Fruit fly (Drosophila melanogaster) whole organism, embryonic: Measurements from ENCODE around the gene Rtnl1.

ENCODE experiments used
- Bgb ChIP-seq: fragments of 200-800 bp; sonication (Bioruptor generic); IDR thresholded peaks from 2 replicates; pipeline ENCODE4 v1.3.6; 2022; ENCODE audit warnings: missing biosample characterization, missing genetic modification characterization; ENCODE audit not compliant: partially characterized antibody
- CG10462 ChIP-seq: fragments of 200-800 bp; sonication (Bioruptor generic); optimal IDR thresholded peaks from 2 replicates; lab custom pipeline; 2016; ENCODE audit warnings: missing biosample characterization, missing genetic modification characterization
- CG10979 ChIP-seq: fragments of 200-800 bp; sonication (Bioruptor generic); optimal IDR thresholded peaks from 2 replicates; lab custom pipeline; 2018; ENCODE audit warnings: missing biosample characterization, mild to moderate bottlenecking, missing genetic modification characterization, moderate library complexity
- CG12659 ChIP-seq: fragments of 200-800 bp; sonication (Bioruptor generic); optimal IDR thresholded peaks from 3 replicates; lab custom pipeline; 2017; ENCODE audit warnings: mild to moderate bottlenecking, missing biosample characterization, missing genetic modification reagents, missing genetic modification characterization
- CG13424 ChIP-seq: fragments of 200-800 bp; sonication (Bioruptor generic); optimal IDR thresholded peaks from 2 replicates; lab custom pipeline; 2019; ENCODE audit warnings: missing biosample characterization, mild to moderate bottlenecking, missing genetic modification characterization, moderate library complexity
- CG13624 ChIP-seq: fragments of 200-800 bp; sonication (Bioruptor generic); optimal IDR thresholded peaks from 2 replicates; lab custom pipeline; 2016; ENCODE audit warnings: missing biosample characterization, missing genetic modification characterization
- CG14667 ChIP-seq: fragments of 200-800 bp; sonication (Bioruptor generic); IDR thresholded peaks from 2 replicates; pipeline ENCODE4 v1.3.6; 2022; ENCODE audit warnings: missing biosample characterization, missing genetic modification characterization
- CG14965 ChIP-seq: fragments of 200-800 bp; sonication (Bioruptor generic); optimal IDR thresholded peaks from 2 replicates; lab custom pipeline; 2016; ENCODE audit warnings: missing biosample characterization, missing genetic modification characterization, borderline replicate concordance
- CG17385 ChIP-seq: fragments of 200-800 bp; sonication (Bioruptor generic); optimal IDR thresholded peaks from 3 replicates; lab custom pipeline; 2018; ENCODE audit warnings: missing biosample characterization, mild to moderate bottlenecking, missing genetic modification characterization
- CG18764 ChIP-seq: fragments of 200-800 bp; sonication (Bioruptor generic); optimal IDR thresholded peaks from 3 replicates; lab custom pipeline; 2016; ENCODE audit warnings: missing biosample characterization, missing genetic modification characterization
- CG2120 ChIP-seq: fragments of 200-800 bp; sonication (Bioruptor generic); optimal IDR thresholded peaks from 3 replicates; lab custom pipeline; 2016; ENCODE audit warnings: missing biosample characterization, missing genetic modification characterization
- CG2875 ChIP-seq: fragments of 200-800 bp; sonication (Bioruptor generic); optimal IDR thresholded peaks from 2 replicates; lab custom pipeline; 2017; ENCODE audit warnings: missing biosample characterization, mild to moderate bottlenecking, missing genetic modification characterization, missing genetic modification reagents
- CG30020 ChIP-seq: fragments of 200-800 bp; optimal IDR thresholded peaks from 2 replicates; lab custom pipeline; 2019; ENCODE audit warnings: missing biosample characterization, mild to moderate bottlenecking, missing genetic modification characterization, moderate library complexity
- CG3065 ChIP-seq: fragments of 200-800 bp; sonication (Bioruptor generic); optimal IDR thresholded peaks from 2 replicates; lab custom pipeline; 2016; ENCODE audit warnings: missing biosample characterization, missing genetic modification characterization
- CG31365 ChIP-seq: fragments of 200-800 bp; sonication (Bioruptor generic); optimal IDR thresholded peaks from 2 replicates; lab custom pipeline; 2018; ENCODE audit warnings: missing biosample characterization, mild to moderate bottlenecking, missing genetic modification characterization
- CG6272 ChIP-seq: fragments of 200-800 bp; sonication (Bioruptor generic); IDR thresholded peaks from 2 replicates; pipeline ENCODE4 v1.3.6; 2022; ENCODE audit warnings: missing biosample characterization, missing genetic modification characterization
- CG6765 ChIP-seq: fragments of 200-800 bp; sonication (Bioruptor generic); optimal IDR thresholded peaks from 3 replicates; lab custom pipeline; 2017; ENCODE audit warnings: missing biosample characterization, mild to moderate bottlenecking, missing genetic modification characterization
- CG7357 ChIP-seq: fragments of 200-800 bp; sonication (Bioruptor generic); IDR thresholded peaks from 3 replicates; pipeline ENCODE4 v1.3.6; 2022; ENCODE audit warnings: missing biosample characterization, missing genetic modification characterization
- CG7963 ChIP-seq: fragments of 200-800 bp; sonication (Bioruptor generic); IDR thresholded peaks from 3 replicates; pipeline ENCODE4 v1.3.6; 2022; ENCODE audit warnings: missing biosample characterization, missing genetic modification characterization; ENCODE audit not compliant: partially characterized antibody
- CG9797 ChIP-seq: fragments of 200-800 bp; sonication (Bioruptor generic); optimal IDR thresholded peaks from 3 replicates; lab custom pipeline; 2018; ENCODE audit warnings: missing biosample characterization, mild to moderate bottlenecking, missing genetic modification characterization
- Camta ChIP-seq: fragments of 200-800 bp; sonication (Bioruptor generic); optimal IDR thresholded peaks from 2 replicates; lab custom pipeline; 2016; ENCODE audit warnings: missing biosample characterization, missing genetic modification characterization
- CrebB ChIP-seq: fragments of 200-800 bp; sonication (Bioruptor generic); optimal IDR thresholded peaks from 3 replicates; lab custom pipeline; 2018; ENCODE audit warnings: missing biosample characterization, mild to moderate bottlenecking, missing genetic modification characterization
- D19A ChIP-seq: fragments of 200-800 bp; optimal IDR thresholded peaks from 3 replicates; lab custom pipeline; 2019; ENCODE audit warnings: missing biosample characterization, mild to moderate bottlenecking, missing genetic modification characterization, moderate library complexity
- Deaf1 ChIP-seq: fragments of 200-800 bp; optimal IDR thresholded peaks from 3 replicates; lab custom pipeline; 2019; ENCODE audit warnings: missing biosample characterization, mild to moderate bottlenecking, missing genetic modification characterization, moderate library complexity
- GATAe ChIP-seq: fragments of 200-800 bp; sonication (Bioruptor generic); conservative IDR thresholded peaks from 2 replicates; pipeline ENCODE4 v1.3.6; 2022; ENCODE audit warnings: missing biosample characterization, missing genetic modification characterization
- H15 ChIP-seq: fragments of 200-800 bp; sonication (Bioruptor generic); IDR thresholded peaks from 3 replicates; pipeline ENCODE4 v1.3.6; 2022; ENCODE audit warnings: missing biosample characterization, missing genetic modification characterization
- HLH4C ChIP-seq: fragments of 200-800 bp; sonication (Bioruptor generic); IDR thresholded peaks from 3 replicates; pipeline ENCODE4 v1.3.6; 2022; ENCODE audit warnings: missing biosample characterization, missing genetic modification characterization; ENCODE audit not compliant: partially characterized antibody
- Hmx ChIP-seq: fragments of 200-800 bp; sonication (Bioruptor generic); optimal IDR thresholded peaks from 2 replicates; lab custom pipeline; 2016; ENCODE audit warnings: missing biosample characterization, missing genetic modification characterization
- Lim3 ChIP-seq: fragments of 200-800 bp; sonication (Bioruptor generic); IDR thresholded peaks from 2 replicates; pipeline ENCODE4 v1.3.6; 2022; ENCODE audit warnings: missing biosample characterization, missing genetic modification characterization
- MESR4 ChIP-seq: fragments of 200-800 bp; sonication (Bioruptor generic); optimal IDR thresholded peaks from 2 replicates; lab custom pipeline; 2018; ENCODE audit warnings: missing biosample characterization, mild to moderate bottlenecking, missing genetic modification characterization, moderate library complexity
- Mes4 ChIP-seq: fragments of 200-800 bp; sonication (Bioruptor generic); optimal IDR thresholded peaks from 2 replicates; lab custom pipeline; 2016; ENCODE audit warnings: missing biosample characterization, missing genetic modification characterization
- NC2α ChIP-seq: fragments of 200-800 bp; sonication (Bioruptor generic); optimal IDR thresholded peaks from 2 replicates; lab custom pipeline; 2016; ENCODE audit warnings: missing biosample characterization, missing genetic modification characterization
- Neu2 ChIP-seq: fragments of 200-800 bp; sonication (Bioruptor generic); optimal IDR thresholded peaks from 3 replicates; lab custom pipeline; 2016; ENCODE audit warnings: missing biosample characterization, missing genetic modification characterization, borderline replicate concordance
- TFAM ChIP-seq: fragments of 200-800 bp; sonication (Bioruptor generic); optimal IDR thresholded peaks from 2 replicates; lab custom pipeline; 2017; ENCODE audit warnings: missing biosample characterization, missing genetic modification characterization, inconsistent platforms
- Xrp1 ChIP-seq: fragments of 200-800 bp; sonication (Bioruptor generic); IDR thresholded peaks from 2 replicates; pipeline ENCODE4 v1.3.6; 2022; ENCODE audit warnings: missing biosample characterization, missing genetic modification characterization
- YL-1 ChIP-seq: fragments of 200-800 bp; sonication (Bioruptor generic); optimal IDR thresholded peaks from 3 replicates; lab custom pipeline; 2017; ENCODE audit warnings: missing biosample characterization, mild to moderate bottlenecking, missing genetic modification characterization
- ato ChIP-seq: fragments of 200-800 bp; sonication (Bioruptor generic); IDR thresholded peaks from 2 replicates; pipeline ENCODE4 v1.3.6; 2022; ENCODE audit warnings: missing biosample characterization, missing genetic modification characterization; ENCODE audit not compliant: partially characterized antibody
- dmrt11E ChIP-seq: fragments of 200-800 bp; sonication (Bioruptor generic); optimal IDR thresholded peaks from 3 replicates; lab custom pipeline; 2018; ENCODE audit warnings: missing biosample characterization, mild to moderate bottlenecking, missing genetic modification characterization, moderate library complexity
- hth ChIP-seq: fragments of >200 bp; optimal IDR thresholded peaks from 2 replicates; lab custom pipeline; 2017; ENCODE audit warnings: inconsistent platforms
- inv ChIP-seq: fragments of 200-800 bp; sonication (Bioruptor generic); IDR thresholded peaks from 2 replicates; pipeline ENCODE4 v1.3.6; 2022; ENCODE audit warnings: missing biosample characterization, missing genetic modification characterization; ENCODE audit not compliant: partially characterized antibody
- jumu ChIP-seq: fragments of 200-800 bp; sonication (Bioruptor generic); optimal IDR thresholded peaks from 3 replicates; lab custom pipeline; 2016; ENCODE audit warnings: missing biosample characterization, missing genetic modification characterization
- lilli ChIP-seq: fragments of 200-800 bp; sonication (Bioruptor generic); optimal IDR thresholded peaks from 3 replicates; lab custom pipeline; 2016; ENCODE audit warnings: missing biosample characterization, missing genetic modification characterization
- luna ChIP-seq: fragments of 200-800 bp; sonication (Bioruptor generic); optimal IDR thresholded peaks from 2 replicates; lab custom pipeline; 2016; ENCODE audit warnings: missing biosample characterization, missing genetic modification characterization
- maf-S ChIP-seq: fragments of 200-800 bp; sonication (Bioruptor generic); optimal IDR thresholded peaks from 2 replicates; lab custom pipeline; 2016; ENCODE audit warnings: missing biosample characterization, missing genetic modification characterization
- nmo ChIP-seq: fragments of 200-800 bp; sonication (Bioruptor generic); optimal IDR thresholded peaks from 2 replicates; lab custom pipeline; 2018; ENCODE audit warnings: missing biosample characterization, mild to moderate bottlenecking, missing genetic modification characterization, moderate library complexity
- onecut ChIP-seq: fragments of 200-800 bp; sonication (Bioruptor generic); IDR thresholded peaks from 2 replicates; pipeline ENCODE4 v1.3.6; 2022; ENCODE audit warnings: missing biosample characterization, missing genetic modification characterization
- schlank ChIP-seq: fragments of 200-800 bp; sonication (Bioruptor generic); optimal IDR thresholded peaks from 2 replicates; lab custom pipeline; 2018; ENCODE audit warnings: missing biosample characterization, mild to moderate bottlenecking, missing genetic modification characterization
- slbo ChIP-seq: fragments of 200-800 bp; sonication (Bioruptor generic); IDR thresholded peaks from 2 replicates; pipeline ENCODE4 v1.3.6; 2022; ENCODE audit warnings: missing biosample characterization, missing genetic modification characterization
- twi ChIP-seq: fragments of 200-800 bp; optimal IDR thresholded peaks from 2 replicates; lab custom pipeline; 2019; ENCODE audit warnings: missing biosample characterization, mild to moderate bottlenecking, missing genetic modification characterization, moderate library complexity
- yki ChIP-seq: fragments of >200 bp; optimal IDR thresholded peaks from 3 replicates; lab custom pipeline; 2018

The Rtnl1 gene

DNA sequence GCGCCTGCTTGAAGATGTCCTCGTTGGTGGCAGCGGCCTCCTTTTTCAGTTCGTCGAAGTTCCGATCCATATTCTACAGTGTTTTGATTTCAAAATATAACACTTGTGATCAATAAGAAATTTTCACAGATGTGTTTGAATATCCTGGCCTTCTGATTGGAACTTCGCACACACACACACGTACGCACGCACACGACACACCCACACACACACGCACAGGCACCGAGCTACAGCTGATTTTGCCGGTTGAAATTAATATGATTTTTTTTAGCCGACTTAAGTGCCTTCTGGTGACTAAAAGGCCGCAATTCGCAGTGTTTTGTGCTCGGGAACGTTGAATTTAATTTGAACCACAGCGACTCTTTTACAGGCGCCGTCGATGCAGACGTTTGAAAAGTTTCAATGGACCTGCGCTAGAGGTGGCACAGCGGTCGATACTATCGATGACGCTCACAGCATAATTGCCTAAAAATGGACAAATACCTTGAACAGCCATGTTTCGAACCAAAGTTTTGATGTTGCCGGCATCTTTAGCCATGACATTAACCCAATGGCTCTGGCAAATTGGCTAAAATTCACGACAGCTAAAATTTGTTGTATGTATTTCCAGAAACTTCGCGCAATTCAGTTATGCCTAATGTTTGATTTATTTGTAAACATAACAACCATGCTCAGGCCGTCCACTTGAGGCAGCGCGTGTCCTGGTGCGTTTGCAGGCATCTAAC is at the start of gene Rtnl1 (continued):
- TF ChIP-seq CG2120 (GFP tag; lab: Kevin White, UChicago) (peak; percentile 47), CG10979 (tag; lab: Kevin White, UChicago) (peak; percentile 17), CG9797 (peak; percentile 80), CG7357 (no peak), Neu2 (GFP tag; lab: Kevin White, UChicago) (no peak), CG13624 (GFP tag; lab: Kevin White, UChicago) (peak; percentile 71), CG17385 (no peak), H15 (GFP tag; lab: Robert Waterston, UW) (no peak), Xrp1 (GFP tag; lab: Robert Waterston, UW) (no peak), dmrt11E (tag; lab: Kevin White, UChicago) (peak; percentile 18), D19A (tag; lab: Kevin White, UChicago) (no peak), lilli (GFP tag; lab: Kevin White, UChicago) (peak; percentile 32), Camta (GFP tag; lab: Kevin White, UChicago) (no peak), maf-S (peak; percentile 2), inv (peak; percentile 85), CG13424 (peak; percentile 28), CG2875 (no peak), Lim3 (GFP tag; lab: Robert Waterston, UW) (no peak), MESR4 (peak; percentile 77), YL-1 (peak; percentile 72), CG12659 (GFP tag; lab: Kevin White, UChicago) (peak; percentile 88), twi (tag; lab: Kevin White, UChicago) (no peak), CG14667 (GFP tag; lab: Robert Waterston, UW) (no peak), Mes4 (GFP tag; lab: Kevin White, UChicago) (no peak), schlank (no peak), Bgb (GFP tag; lab: Robert Waterston, UW) (peak; percentile 95), CG3065 (GFP tag; lab: Kevin White, UChicago) (no peak), jumu (GFP tag; lab: Kevin White, UChicago) (peak; percentile 72), GATAe (no peak), onecut (GFP tag; lab: Robert Waterston, UW) (0 out of 2 replicates have a peak, but pooled peaks have one; percentile 4), NC2α (no peak), CG10462 (no peak), CG6765 (no peak), CG6272 (GFP tag; lab: Robert Waterston, UW) (0 out of 2 replicates have a peak, but pooled peaks have one; percentile 46), nmo (peak; percentile 76), hth (lab: Kevin White, UChicago) (no peak), CG7963 (GFP tag; lab: Robert Waterston, UW) (peak; percentile 88; the same call in 2 of the 3 replicates), CG31365 (tag; lab: Kevin White, UChicago) (peak; percentile 47), ato (GFP tag; lab: Robert Waterston, UW) (peak; percentile 67), HLH4C (GFP tag; lab: Robert Waterston, UW) (peak; percentile 82), CG30020 (tag; lab: Kevin White, UChicago) (peak; percentile 22), CG14965 (GFP tag; lab: Kevin White, UChicago) (no peak), Deaf1 (tag; lab: Kevin White, UChicago) (peak; percentile 29), TFAM (no peak), yki (lab: Kevin White, UChicago) (no peak), Hmx (GFP tag; lab: Kevin White, UChicago) (no peak), slbo (GFP tag; lab: Robert Waterston, UW) (peak; percentile 51; the same call in 1 of the 2 replicates), CG18764 (GFP tag; lab: Kevin White, UChicago) (no peak), luna (GFP tag; lab: Kevin White, UChicago) (peak; percentile 45), CrebB (peak; percentile 17)
